Worm (Caenorhabditis elegans): ENCODE measurements around the gene nspf-1.

nspf-1 gene

DNA sequence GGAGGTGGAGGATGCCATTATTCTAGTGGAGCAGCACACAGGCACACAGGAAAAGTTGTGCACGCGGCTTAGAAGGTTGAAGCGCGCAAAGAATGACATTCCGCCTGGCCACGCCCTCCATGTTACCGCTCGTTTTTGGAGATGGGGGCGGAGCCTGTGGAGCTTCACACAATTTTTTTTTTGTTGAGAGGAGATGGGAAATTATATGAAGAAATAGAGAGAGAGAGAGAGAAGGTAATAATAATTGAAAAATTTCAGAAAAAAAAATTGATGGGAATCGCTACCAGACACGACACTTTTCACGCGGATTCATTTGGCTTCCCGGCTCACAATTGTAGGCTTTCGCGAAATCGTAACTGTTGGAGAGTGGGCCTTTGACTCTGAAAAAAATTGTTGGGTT lies 29.9 kb downstream of the nspf-1 start, which contains the start of gene T05A8.3:
TSS of gene T05A8.3 (minus strand) at position 101 of the 400 bp plus-strand sequence.
- no peak for TF ChIP-seq dmd-4 (tag; optimal IDR thresholded peaks at IDR 0.05)
- no peak for TF ChIP-seq aly-2 (tag; optimal IDR thresholded peaks at IDR 0.05)
- TF ChIP-seq sem-4 (tag; optimal IDR thresholded peaks at IDR 0.05): no peak
- TF ChIP-seq mbf-1 (tag; optimal IDR thresholded peaks at IDR 0.05): no peak
- TF ChIP-seq ztf-11 (tag; optimal IDR thresholded peaks at IDR 0.05): no peak
- no peak for TF ChIP-seq peb-1 (tag; optimal IDR thresholded peaks at IDR 0.05)
- no peak for TF ChIP-seq lsy-2 (tag; optimal IDR thresholded peaks at IDR 0.05)
- no peak for TF ChIP-seq gmeb-1 (tag; optimal IDR thresholded peaks at IDR 0.05)
- TF ChIP-seq lin-13 (GFP tag; optimal IDR thresholded peaks at IDR 0.05): no peak
- TF ChIP-seq blmp-1 (tag; optimal IDR thresholded peaks at IDR 0.05; ENCODE audit: insufficient read depth): no peak
- TF ChIP-seq Y55F3AM.14 (GFP tag; optimal IDR thresholded peaks at IDR 0.05): no peak
- no peak for TF ChIP-seq crh-2 (tag; optimal IDR thresholded peaks at IDR 0.05)
- no peak for TF ChIP-seq nhr-6 (tag; optimal IDR thresholded peaks at IDR 0.05)
- no peak for TF ChIP-seq zag-1 (tag; optimal IDR thresholded peaks at IDR 0.05)
- TF ChIP-seq nhr-129 (tag; optimal IDR thresholded peaks at IDR 0.05): no peak
- TF ChIP-seq ceh-82 (tag; optimal IDR thresholded peaks at IDR 0.05): no peak
- no peak for TF ChIP-seq F13H6.1 (tag; optimal IDR thresholded peaks at IDR 0.05)

DNA sequence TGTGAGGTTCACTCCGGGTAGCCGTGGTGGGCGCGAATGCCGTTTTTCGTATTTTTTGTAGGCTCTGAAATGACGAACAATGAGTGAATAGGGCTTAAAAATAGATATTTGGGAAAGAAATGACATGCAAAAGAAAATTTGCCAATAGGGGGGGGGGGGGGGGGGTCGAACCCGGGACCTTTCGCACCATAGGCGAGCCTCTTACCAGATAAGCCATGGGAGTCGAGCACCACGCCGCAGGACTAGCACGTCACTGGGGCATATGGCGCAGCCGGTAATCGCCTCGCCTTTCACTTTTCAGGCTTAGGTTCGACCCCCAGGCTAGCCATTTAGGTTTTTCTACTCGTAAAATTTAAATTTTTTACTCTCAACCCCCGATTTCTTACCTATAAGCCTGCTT lies 31.8 kb downstream of the nspf-1 start:
- no peak for TF ChIP-seq ama-1 (optimal IDR thresholded peaks at IDR 0.05)
- no peak for TF ChIP-seq alr-1 (tag; optimal IDR thresholded peaks at IDR 0.05)

DNA sequence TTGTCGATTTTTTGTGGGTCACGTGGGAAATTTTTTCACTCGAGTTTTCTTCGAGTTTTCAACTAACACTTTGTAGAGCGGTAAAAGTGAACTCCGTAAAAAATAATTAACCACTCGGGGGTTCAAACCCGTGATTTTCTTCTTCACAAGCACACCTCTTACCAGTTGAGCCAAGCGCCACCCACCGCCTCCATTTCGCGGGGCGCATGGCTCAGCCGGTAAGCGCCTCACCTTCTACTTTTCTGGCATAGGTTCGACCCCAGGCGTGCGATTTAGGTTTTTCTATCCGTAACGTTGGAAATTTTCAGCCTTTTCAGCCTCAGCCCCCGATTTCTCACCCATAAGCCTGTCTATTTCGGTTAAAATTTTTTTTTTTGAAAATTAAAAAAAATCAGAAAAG lies 34.6 kb downstream of the nspf-1 start:
- TF ChIP-seq unc-39 (tag; optimal IDR thresholded peaks at IDR 0.05) (no peak), nhr-77 (tag; optimal IDR thresholded peaks at IDR 0.05) (no peak), dmd-4 (tag; optimal IDR thresholded peaks at IDR 0.05) (no peak), sem-4 (tag; optimal IDR thresholded peaks at IDR 0.05) (no peak), sma-3 (GFP tag; optimal IDR thresholded peaks at IDR 0.05) (no peak), lin-39 (tag; optimal IDR thresholded peaks at IDR 0.05) (no peak), unc-55 (GFP tag; optimal IDR thresholded peaks at IDR 0.05) (no peak), snpc-4 (tag; optimal IDR thresholded peaks at IDR 0.05) (no peak), ZK546.5 (tag; optimal IDR thresholded peaks at IDR 0.05) (no peak), elt-1 (tag; optimal IDR thresholded peaks at IDR 0.05) (no peak), nhr-237 (tag; optimal IDR thresholded peaks at IDR 0.05) (no peak), blmp-1 (tag; optimal IDR thresholded peaks at IDR 0.05; ENCODE audit: insufficient read depth) (no peak), zag-1 (tag; optimal IDR thresholded peaks at IDR 0.05) (no peak)

DNA sequence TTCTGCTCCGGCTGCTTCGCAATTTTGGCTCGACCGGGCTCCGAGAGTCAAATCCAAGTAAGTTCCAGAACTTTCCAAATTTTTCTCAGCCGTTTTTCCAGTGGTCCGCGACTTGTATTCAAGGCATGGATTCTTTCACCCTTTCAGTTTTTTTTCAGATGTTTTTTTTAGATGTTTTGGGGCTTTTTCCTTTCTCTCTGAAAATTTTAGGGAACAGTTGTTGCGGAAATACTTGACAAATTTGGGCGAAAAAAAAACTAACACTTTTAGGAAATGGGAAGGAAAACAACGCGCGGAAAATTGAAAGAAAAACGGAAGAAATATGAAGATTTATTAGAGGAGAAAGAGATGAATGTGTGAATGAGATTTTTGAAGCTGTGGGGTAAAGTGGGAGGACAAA lies 38.1 kb downstream of the nspf-1 start, which contains the start of the genes T05A8.11 and nep-2:
TSS of gene T05A8.11 (minus strand) at position 101 of the 400 bp plus-strand sequence.
TSS of gene nep-2 (minus strand) at position 192 of the 400 bp plus-strand sequence.
- TF ChIP-seq blmp-1 (tag; optimal IDR thresholded peaks at IDR 0.05; ENCODE audit: insufficient read depth) (no peak), lin-11 (tag; optimal IDR thresholded peaks at IDR 0.05) (no peak), ztf-4 (tag; optimal IDR thresholded peaks at IDR 0.05) (no peak), dmd-4 (tag; optimal IDR thresholded peaks at IDR 0.05) (no peak), unc-62 (GFP tag; optimal IDR thresholded peaks at IDR 0.05) (no peak), sma-3 (GFP tag; optimal IDR thresholded peaks at IDR 0.05) (no peak), ztf-11 (tag; optimal IDR thresholded peaks at IDR 0.05) (no peak), C34F6.9 (tag; optimal IDR thresholded peaks at IDR 0.05) (no peak), R02D3.7 (tag; optimal IDR thresholded peaks at IDR 0.05) (no peak), skn-1 (tag; optimal IDR thresholded peaks at IDR 0.05) (no peak)

DNA sequence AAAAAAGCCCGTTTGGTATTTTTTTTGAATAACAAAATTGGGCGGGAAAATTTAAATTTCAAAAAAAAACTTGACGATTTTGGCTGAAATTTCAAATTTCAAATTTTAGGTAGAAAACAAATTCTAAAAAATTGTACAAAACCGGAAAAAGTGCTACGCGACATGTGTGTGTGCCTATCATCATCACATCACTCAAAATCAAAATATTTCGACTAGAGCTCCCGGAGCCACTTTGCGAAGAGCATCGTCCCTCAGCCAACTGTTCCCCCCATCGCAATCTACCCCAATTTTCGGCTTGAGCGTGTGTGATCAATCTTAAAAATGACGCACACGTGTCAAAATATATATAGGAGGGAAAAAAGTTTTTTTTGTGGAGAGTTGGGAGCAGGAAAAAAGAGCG lies 39.3 kb downstream of the nspf-1 start:
- TF ChIP-seq crh-2 (tag; optimal IDR thresholded peaks at IDR 0.05) (no peak), Y55F3AM.14 (GFP tag; optimal IDR thresholded peaks at IDR 0.05) (no peak), C34F6.9 (tag; optimal IDR thresholded peaks at IDR 0.05) (peak; percentile 1), R02D3.7 (tag; optimal IDR thresholded peaks at IDR 0.05) (no peak), lin-39 (tag; optimal IDR thresholded peaks at IDR 0.05) (no peak), alr-1 (tag; optimal IDR thresholded peaks at IDR 0.05) (no peak), nhr-10 (tag; optimal IDR thresholded peaks at IDR 0.05) (no peak), unc-55 (GFP tag; optimal IDR thresholded peaks at IDR 0.05) (no peak)

All from whole organism, L2 larva.